Worm (Caenorhabditis elegans) whole organism, L3 larva: Measurements from ENCODE around the gene gtf-2A2.

Source experiments
- aly-2 ChIP-seq: fragments of 150-350 bp; optimal IDR thresholded peaks from 2 replicates; lab custom pipeline; 2014; ENCODE audit warnings: missing biosample characterization, missing genetic modification characterization
- ama-1 ChIP-seq: fragments of 150-350 bp; optimal IDR thresholded peaks from 2 replicates; lab custom pipeline; 2018
- ceh-28 ChIP-seq: fragments of 150-350 bp; optimal IDR thresholded peaks from 2 replicates; lab custom pipeline; 2014; ENCODE audit warnings: missing biosample characterization, missing genetic modification reagents, missing genetic modification characterization
- ceh-9 ChIP-seq: sonication (generic microtip); optimal IDR thresholded peaks from 2 replicates; lab custom pipeline; 2018; ENCODE audit warnings: missing biosample characterization, missing genetic modification characterization
- egl-27 ChIP-seq: sonication (generic microtip); optimal IDR thresholded peaks from 4 replicates; lab custom pipeline; 2017; ENCODE audit warnings: missing biosample characterization, missing genetic modification reagents, missing genetic modification characterization
- egl-5 ChIP-seq: fragments of 150-350 bp; optimal IDR thresholded peaks from 2 replicates; lab custom pipeline; 2017; ENCODE audit warnings: missing biosample characterization, missing genetic modification reagents, missing genetic modification characterization, inconsistent platforms
- elt-1 ChIP-seq: fragments of 150-350 bp; optimal IDR thresholded peaks from 2 replicates; lab custom pipeline; 2014; ENCODE audit warnings: missing biosample characterization, missing genetic modification characterization
- elt-2 ChIP-seq: sonication (generic microtip); optimal IDR thresholded peaks from 2 replicates; lab custom pipeline; 2016; ENCODE audit warnings: missing genetic modification reagents, mild to moderate bottlenecking, missing genetic modification characterization, missing compliant biosample characterization
- elt-3 ChIP-seq, 3 experiments: fragments of 150-350 bp in 1 of 3; sonication (generic microtip) in 2 of 3; optimal IDR thresholded peaks; 2 replicates in 2 of 3; 4 replicates in 1 of 3; lab custom pipeline; 2014 to 2017; ENCODE audit warnings: missing biosample characterization in 3 of 3, missing genetic modification characterization in 3 of 3
- fkh-10 ChIP-seq: sonication (generic microtip); optimal IDR thresholded peaks from 2 replicates; lab custom pipeline; 2017; ENCODE audit warnings: missing biosample characterization, missing genetic modification reagents, missing genetic modification characterization
- fkh-2 ChIP-seq: fragments of 150-350 bp; optimal IDR thresholded peaks from 2 replicates; lab custom pipeline; 2014; ENCODE audit warnings: missing biosample characterization, missing genetic modification reagents, missing genetic modification characterization
- fos-1 ChIP-seq: fragments of 150-350 bp; optimal IDR thresholded peaks from 2 replicates; lab custom pipeline; 2014; ENCODE audit warnings: missing biosample characterization, missing genetic modification characterization
- hmg-11 ChIP-seq: sonication (generic microtip); optimal IDR thresholded peaks from 2 replicates; lab custom pipeline; 2016; ENCODE audit warnings: missing genetic modification characterization, missing compliant biosample characterization
- jun-1 ChIP-seq: fragments of 150-350 bp; optimal IDR thresholded peaks from 2 replicates; lab custom pipeline; 2014; ENCODE audit warnings: missing biosample characterization, missing genetic modification reagents, missing genetic modification characterization
- lin-15B ChIP-seq: fragments of 150-350 bp; optimal IDR thresholded peaks from 2 replicates; lab custom pipeline; 2014; ENCODE audit warnings: missing biosample characterization, missing genetic modification characterization
- lsy-12 ChIP-seq: sonication (generic microtip); optimal IDR thresholded peaks from 2 replicates; lab custom pipeline; 2016; ENCODE audit warnings: mild to moderate bottlenecking, missing genetic modification characterization, missing compliant biosample characterization
- mml-1 ChIP-seq: fragments of 150-350 bp; sonication (generic microtip); optimal IDR thresholded peaks from 3 replicates; lab custom pipeline; 2014; ENCODE audit warnings: missing biosample characterization, missing genetic modification characterization
- nfya-1 ChIP-seq: sonication (generic microtip); optimal IDR thresholded peaks from 2 replicates; lab custom pipeline; 2017; ENCODE audit warnings: missing genetic modification characterization, mild to moderate bottlenecking, missing compliant biosample characterization, antibody characterized with exemption, moderate library complexity; ENCODE audit not compliant: insufficient read depth
- nhr-11 ChIP-seq: fragments of 150-350 bp; optimal IDR thresholded peaks from 2 replicates; lab custom pipeline; 2014; ENCODE audit warnings: missing biosample characterization, missing genetic modification characterization
- nhr-12 ChIP-seq: fragments of 150-350 bp; optimal IDR thresholded peaks from 2 replicates; lab custom pipeline; 2014; ENCODE audit warnings: missing biosample characterization, missing genetic modification characterization
- nhr-23 ChIP-seq: fragments of 150-350 bp; optimal IDR thresholded peaks from 2 replicates; lab custom pipeline; 2014; ENCODE audit warnings: missing biosample characterization, missing genetic modification reagents, missing genetic modification characterization
- nhr-25 ChIP-seq: sonication (generic microtip); optimal IDR thresholded peaks from 2 replicates; lab custom pipeline; 2017; ENCODE audit warnings: missing biosample characterization, missing genetic modification characterization
- nhr-28 ChIP-seq: fragments of 150-350 bp; optimal IDR thresholded peaks from 2 replicates; lab custom pipeline; 2014; ENCODE audit warnings: missing biosample characterization, missing genetic modification characterization
- nhr-43 ChIP-seq: sonication (generic microtip); optimal IDR thresholded peaks from 2 replicates; lab custom pipeline; 2016; ENCODE audit warnings: mild to moderate bottlenecking, missing genetic modification characterization, missing compliant biosample characterization; ENCODE audit not compliant: poor library complexity, severe bottlenecking
- nhr-77 ChIP-seq: fragments of 150-350 bp; optimal IDR thresholded peaks from 2 replicates; lab custom pipeline; 2014; ENCODE audit warnings: missing biosample characterization, missing genetic modification characterization
- pha-4 ChIP-seq: fragments of 150-350 bp; optimal IDR thresholded peaks from 2 replicates; lab custom pipeline; 2014; ENCODE audit warnings: missing biosample characterization, missing genetic modification reagents, missing genetic modification characterization
- pqm-1 ChIP-seq: fragments of 150-350 bp; optimal IDR thresholded peaks from 2 replicates; lab custom pipeline; 2017; ENCODE audit warnings: missing biosample characterization, missing genetic modification characterization, inconsistent platforms
- sea-2 ChIP-seq: fragments of 150-350 bp; sonication (generic microtip); optimal IDR thresholded peaks from 4 replicates; lab custom pipeline; 2014; ENCODE audit warnings: missing biosample characterization, missing genetic modification reagents, missing genetic modification characterization
- skn-1 ChIP-seq: fragments of 150-350 bp; optimal IDR thresholded peaks from 2 replicates; lab custom pipeline; 2014; ENCODE audit warnings: missing biosample characterization, missing genetic modification characterization
- snpc-4 ChIP-seq: fragments of 150-350 bp; optimal IDR thresholded peaks from 2 replicates; lab custom pipeline; 2014; ENCODE audit warnings: missing biosample characterization, missing genetic modification characterization
- unc-39 ChIP-seq: sonication (generic microtip); optimal IDR thresholded peaks from 4 replicates; lab custom pipeline; 2017; ENCODE audit warnings: missing biosample characterization, missing genetic modification characterization
- unc-62 ChIP-seq: fragments of 150-350 bp; sonication (generic microtip); optimal IDR thresholded peaks from 4 replicates; lab custom pipeline; 2014; ENCODE audit warnings: missing biosample characterization, missing genetic modification reagents, missing genetic modification characterization
- zag-1 ChIP-seq: fragments of 150-350 bp; optimal IDR thresholded peaks from 2 replicates; lab custom pipeline; 2014; ENCODE audit warnings: missing biosample characterization, missing genetic modification characterization
- ztf-11 ChIP-seq: fragments of 150-350 bp; optimal IDR thresholded peaks from 2 replicates; lab custom pipeline; 2014; ENCODE audit warnings: missing biosample characterization, missing genetic modification characterization
- ztf-4 ChIP-seq: fragments of 150-350 bp; optimal IDR thresholded peaks from 2 replicates; lab custom pipeline; 2014; ENCODE audit warnings: missing biosample characterization, missing genetic modification characterization

The gtf-2A2 gene

DNA sequence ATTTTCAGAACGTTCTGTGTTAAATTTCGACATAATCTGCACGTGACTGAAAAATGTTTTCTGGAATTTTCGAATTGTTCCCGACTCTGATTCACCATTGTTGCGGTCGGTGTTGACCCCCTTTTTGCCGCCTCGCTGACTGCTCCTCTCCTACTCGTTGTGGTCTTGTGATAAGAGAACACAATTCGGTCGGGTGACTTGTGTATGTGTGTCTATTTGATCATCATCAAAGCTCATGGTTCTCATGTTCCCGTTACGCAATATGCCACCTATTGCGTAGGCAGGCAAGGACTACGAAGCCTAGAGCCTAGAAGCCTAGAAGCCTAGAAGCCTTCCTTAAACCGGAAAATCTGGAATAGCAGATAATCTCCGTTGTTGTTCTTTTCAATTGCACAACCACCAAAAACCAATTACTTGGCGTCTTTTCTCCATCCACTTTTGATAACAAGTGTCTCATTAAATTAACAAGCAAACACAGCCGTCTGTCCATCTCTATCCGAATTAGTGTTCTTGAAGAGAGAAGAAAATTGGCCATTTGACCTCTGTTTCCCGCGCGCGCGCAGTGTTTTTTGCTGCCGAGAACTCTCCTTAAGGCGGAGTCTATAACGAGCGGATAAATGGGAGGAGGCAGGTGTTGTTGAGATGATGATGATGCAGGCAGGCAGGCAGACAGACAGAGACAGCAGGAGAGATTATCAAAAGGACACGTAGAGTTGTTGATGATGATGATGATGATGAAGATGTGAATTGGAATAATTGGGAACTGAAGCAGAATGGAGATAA lies 9.7 kb upstream of the gtf-2A2 start (continued):
- peak; percentile 28 for TF ChIP-seq skn-1 (tag; lab: Kevin White, UChicago)
- peak; percentile 81 for TF ChIP-seq nhr-23
- TF ChIP-seq jun-1: peak; percentile 95
- TF ChIP-seq aly-2: no peak
- TF ChIP-seq egl-27 (tag; lab: Kevin White, UChicago): no peak
- peak in 1 of 3 experiments; percentile 14 for TF ChIP-seq elt-3 (tag; optimal IDR thresholded peaks at IDR 0.05; lab: Kevin White, UChicago)
- peak; percentile 13 for TF ChIP-seq ceh-28 (tag; lab: Kevin White, UChicago)

DNA sequence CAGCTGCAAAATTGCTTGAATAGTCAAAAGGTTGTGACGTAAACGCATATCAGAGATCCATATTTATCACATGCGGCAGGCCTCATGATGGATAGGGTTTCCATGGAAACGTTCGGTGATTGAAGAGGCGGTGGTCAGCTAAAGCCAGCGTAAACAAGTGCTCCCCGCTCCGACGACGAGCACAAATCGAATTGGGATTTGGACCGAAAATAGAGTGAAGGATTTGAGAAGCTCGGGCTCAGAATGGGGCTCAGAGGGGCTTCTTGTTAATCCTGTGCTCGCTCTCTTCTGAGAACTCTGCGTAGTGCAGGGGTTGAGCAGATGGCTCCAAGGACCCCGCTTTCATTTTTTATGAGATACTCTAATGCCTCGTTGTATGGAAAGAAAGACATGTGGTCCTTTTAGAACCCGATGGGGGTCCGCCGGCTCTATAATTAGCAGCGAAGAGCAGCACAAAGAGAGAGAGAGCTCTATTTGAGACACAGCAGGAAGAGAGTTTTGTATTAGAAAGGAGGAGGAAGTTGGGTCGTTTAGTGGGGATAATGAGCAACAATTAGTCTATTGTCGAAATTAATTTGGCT lies 8.6 kb upstream of the gtf-2A2 start:
- TF ChIP-seq nhr-23: no peak
- no peak for TF ChIP-seq mml-1 (tag; lab: Kevin White, UChicago)
- peak; percentile 35 for TF ChIP-seq nfya-1 (tag; lab: Kevin White, UChicago)
- peak; percentile 25 for TF ChIP-seq egl-5 (tag; lab: Kevin White, UChicago)
- no peak for TF ChIP-seq elt-1
- TF ChIP-seq unc-62 (GFP tag; lab: Kevin White, UChicago): no peak
- no peak for TF ChIP-seq elt-2 (tag; lab: Kevin White, UChicago)
- TF ChIP-seq, all 47 proteins: peak for 2

DNA sequence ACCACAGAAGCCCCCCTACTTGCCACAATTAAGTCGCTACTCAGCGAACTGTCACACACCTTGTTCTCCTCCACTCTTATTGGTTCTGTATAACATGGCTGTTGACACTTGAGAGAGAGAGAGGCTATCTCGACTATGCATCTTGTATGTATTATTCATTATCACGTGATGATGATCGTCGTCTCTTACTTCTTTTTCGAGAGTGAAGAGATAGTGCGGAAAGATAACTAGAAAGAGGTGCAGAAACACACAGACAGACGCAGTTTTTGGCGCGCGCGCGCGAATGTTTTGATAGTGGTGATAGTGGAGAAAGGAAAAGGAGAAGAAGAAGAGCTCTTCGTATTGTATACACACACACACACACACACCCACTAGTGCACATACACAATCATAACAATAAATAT lies 7.6 kb upstream of the gtf-2A2 start:
- TF ChIP-seq nhr-23: peak; percentile 83
- TF ChIP-seq ama-1 (lab: Kevin White, UChicago): peak; percentile 76
- TF ChIP-seq ceh-9: no peak
- TF ChIP-seq nhr-28 (tag; lab: Kevin White, UChicago): no peak
- no peak for TF ChIP-seq snpc-4 (tag; lab: Kevin White, UChicago)
- TF ChIP-seq nhr-43 (tag; lab: Kevin White, UChicago): peak; percentile 54
- TF ChIP-seq ceh-28 (tag; lab: Kevin White, UChicago): peak; percentile 59
- TF ChIP-seq nfya-1 (tag; lab: Kevin White, UChicago): peak; percentile 87
- TF ChIP-seq nhr-12 (tag; lab: Kevin White, UChicago): no peak
- TF ChIP-seq hmg-11 (tag; lab: Kevin White, UChicago): no peak
- peak; percentile 18 for TF ChIP-seq lin-15B (tag; lab: Kevin White, UChicago)
- peak; percentile 57 for TF ChIP-seq jun-1
- peak; percentile 89 for TF ChIP-seq elt-2 (tag; lab: Kevin White, UChicago)
- TF ChIP-seq nhr-11: no peak
- TF ChIP-seq fos-1 (tag; lab: Kevin White, UChicago): peak; percentile 14
- peak; percentile 97 for TF ChIP-seq pha-4
- TF ChIP-seq elt-3 (tag; optimal IDR thresholded peaks at IDR 0.05; lab: Kevin White, UChicago): no peak
- TF ChIP-seq sea-2 (GFP tag; lab: Kevin White, UChicago): no peak
- no peak for TF ChIP-seq fkh-2 (tag; lab: Kevin White, UChicago)
- peak; percentile 67 for TF ChIP-seq skn-1 (tag; lab: Kevin White, UChicago)
- TF ChIP-seq ztf-11 (tag; lab: Kevin White, UChicago): no peak
- peak; percentile 17 for TF ChIP-seq unc-62 (GFP tag; lab: Kevin White, UChicago)
- no peak for TF ChIP-seq zag-1 (tag; lab: Kevin White, UChicago)
- TF ChIP-seq pqm-1 (tag; lab: Kevin White, UChicago): peak; percentile 71
- no peak for TF ChIP-seq unc-39 (tag; lab: Kevin White, UChicago)
- TF ChIP-seq elt-1: peak; percentile 91
- no peak for TF ChIP-seq fkh-10
- no peak for TF ChIP-seq nhr-77 (tag; lab: Kevin White, UChicago)
- TF ChIP-seq egl-27 (tag; lab: Kevin White, UChicago): no peak
- no peak for TF ChIP-seq ztf-4 (tag; lab: Kevin White, UChicago)
- peak; percentile 87 for TF ChIP-seq nhr-25 (tag; lab: Kevin White, UChicago)
- TF ChIP-seq lsy-12: peak; percentile 46
- TF ChIP-seq, all 47 proteins: peak for 16
